Worm (Caenorhabditis elegans): ENCODE results near the gene F19H6.4.

The F19H6.4 gene

ce11 chrX:12337846-12338490, 27.5 kb upstream of the F19H6.4 start, which contains the start of gene srd-44:
TSS of gene srd-44 (plus strand) at chrX:12338440.
- TF ChIP-seq mab-5 (tag; optimal IDR thresholded peaks at IDR 0.05) (no peak), ztf-11 (tag; optimal IDR thresholded peaks at IDR 0.05) (no peak), aly-2 (tag; optimal IDR thresholded peaks at IDR 0.05) (no peak), sma-3 (GFP tag; optimal IDR thresholded peaks at IDR 0.05) (peak; percentile 17), crh-2 (tag; optimal IDR thresholded peaks at IDR 0.05) (peak; percentile 21), fos-1 (tag; optimal IDR thresholded peaks at IDR 0.05) (peak; percentile 25), elt-1 (tag; optimal IDR thresholded peaks at IDR 0.05) (no peak), F13H6.1 (tag; optimal IDR thresholded peaks at IDR 0.05) (no peak), nhr-21 (tag; optimal IDR thresholded peaks at IDR 0.05) (peak; percentile 18)

ce11 chrX:12341338-12341737, 24.1 kb upstream of the F19H6.4 start, which contains the start of gene zig-2:
TSS of gene zig-2 (minus strand) at chrX:12341438.
- TF ChIP-seq egl-27 (tag; optimal IDR thresholded peaks at IDR 0.05), result no peak
- TF ChIP-seq unc-55 (GFP tag; optimal IDR thresholded peaks at IDR 0.05), result no peak
- no peak for TF ChIP-seq crh-2 (tag; optimal IDR thresholded peaks at IDR 0.05)
- TF ChIP-seq elt-1 (tag; optimal IDR thresholded peaks at IDR 0.05), result no peak
- no peak for TF ChIP-seq aly-2 (tag; optimal IDR thresholded peaks at IDR 0.05)

ce11 chrX:12343279-12343678, 22.2 kb upstream of the F19H6.4 start, which contains the start of the genes nspc-9 and nspc-10:
TSS of gene nspc-9 (minus strand) at chrX:12343379.
TSS of gene nspc-10 (plus strand) at chrX:12343609.
- TF ChIP-seq elt-1 (tag; optimal IDR thresholded peaks at IDR 0.05), result no peak
- no peak for TF ChIP-seq fos-1 (tag; optimal IDR thresholded peaks at IDR 0.05)
- TF ChIP-seq zag-1 (tag; optimal IDR thresholded peaks at IDR 0.05), result no peak
- TF ChIP-seq elt-3 (tag; optimal IDR thresholded peaks at IDR 0.05), result no peak
- TF ChIP-seq ztf-11 (tag; optimal IDR thresholded peaks at IDR 0.05), result no peak
- no peak for TF ChIP-seq nhr-25 (tag; optimal IDR thresholded peaks at IDR 0.05)
- no peak for TF ChIP-seq nhr-12 (tag; optimal IDR thresholded peaks at IDR 0.05)
- TF ChIP-seq ztf-1 (GFP tag; conservative IDR thresholded peaks at IDR 0.05), result no peak
- no peak for TF ChIP-seq F13H6.1 (tag; optimal IDR thresholded peaks at IDR 0.05)
- TF ChIP-seq dmd-4 (tag; optimal IDR thresholded peaks at IDR 0.05), result no peak

- TF ChIP-seq elt-3 (tag; optimal IDR thresholded peaks at IDR 0.05) (no peak), ztf-4 (tag; optimal IDR thresholded peaks at IDR 0.05) (no peak), sma-9 (GFP tag; optimal IDR thresholded peaks at IDR 0.05) (no peak), sma-9 (tag; optimal IDR thresholded peaks at IDR 0.05) (no peak), blmp-1 (tag; optimal IDR thresholded peaks at IDR 0.05; ENCODE audit: insufficient read depth) (no peak), ama-1 (optimal IDR thresholded peaks at IDR 0.05) (no peak), nhr-11 (tag; optimal IDR thresholded peaks at IDR 0.05) (no peak), unc-62 (GFP tag; optimal IDR thresholded peaks at IDR 0.05) (no peak), skn-1 (tag; optimal IDR thresholded peaks at IDR 0.05) (no peak), nhr-6 (tag; optimal IDR thresholded peaks at IDR 0.05) (no peak), fos-1 (tag; optimal IDR thresholded peaks at IDR 0.05) (no peak), nhr-129 (tag; optimal IDR thresholded peaks at IDR 0.05) (no peak)
Measured at ce11 chrX:12346729-12347128, 18.8 kb upstream of the F19H6.4 start, which contains the start of gene F42F12.11. TSS of gene F42F12.11 (plus strand) at chrX:12347029.

ce11 chrX:12347822-12348221, 17.7 kb upstream of the F19H6.4 start:
- peak; percentile 61 for TF ChIP-seq nhr-129 (tag; optimal IDR thresholded peaks at IDR 0.05)
- TF ChIP-seq F13H6.1 (tag; optimal IDR thresholded peaks at IDR 0.05), result no peak
- no peak for TF ChIP-seq elt-1 (tag; optimal IDR thresholded peaks at IDR 0.05)
- no peak for TF ChIP-seq ztf-1 (GFP tag; conservative IDR thresholded peaks at IDR 0.05)
- TF ChIP-seq lin-11 (tag; optimal IDR thresholded peaks at IDR 0.05), result no peak
- TF ChIP-seq dmd-4 (tag; optimal IDR thresholded peaks at IDR 0.05), result no peak
- TF ChIP-seq peb-1 (tag; optimal IDR thresholded peaks at IDR 0.05), result no peak
- TF ChIP-seq sma-9 (GFP tag; optimal IDR thresholded peaks at IDR 0.05), result peak; percentile 55
- no peak for TF ChIP-seq sma-9 (tag; optimal IDR thresholded peaks at IDR 0.05)
- no peak for TF ChIP-seq lin-13 (GFP tag; optimal IDR thresholded peaks at IDR 0.05)
- TF ChIP-seq lsy-2 (tag; optimal IDR thresholded peaks at IDR 0.05), result no peak
- TF ChIP-seq nhr-6 (tag; optimal IDR thresholded peaks at IDR 0.05), result no peak
- no peak for TF ChIP-seq nhr-23 (tag; optimal IDR thresholded peaks at IDR 0.05)
- no peak for TF ChIP-seq alr-1 (tag; optimal IDR thresholded peaks at IDR 0.05)
- no peak for TF ChIP-seq nhr-237 (tag; optimal IDR thresholded peaks at IDR 0.05)
- TF ChIP-seq ama-1 (optimal IDR thresholded peaks at IDR 0.05), result no peak
- no peak for TF ChIP-seq nhr-12 (tag; optimal IDR thresholded peaks at IDR 0.05)
- TF ChIP-seq elt-3 (tag; optimal IDR thresholded peaks at IDR 0.05), result no peak
- no peak for TF ChIP-seq lin-39 (tag; optimal IDR thresholded peaks at IDR 0.05)
- no peak for TF ChIP-seq ceh-16 (tag; optimal IDR thresholded peaks at IDR 0.05)
- TF ChIP-seq ZK546.5 (tag; optimal IDR thresholded peaks at IDR 0.05), result no peak
- no peak for TF ChIP-seq zag-1 (tag; optimal IDR thresholded peaks at IDR 0.05)
- TF ChIP-seq unc-39 (tag; optimal IDR thresholded peaks at IDR 0.05), result no peak
- no peak for TF ChIP-seq R02D3.7 (tag; optimal IDR thresholded peaks at IDR 0.05)
- TF ChIP-seq mbf-1 (tag; optimal IDR thresholded peaks at IDR 0.05), result no peak
- TF ChIP-seq nhr-25 (tag; optimal IDR thresholded peaks at IDR 0.05), result no peak
- no peak for TF ChIP-seq snpc-4 (tag; optimal IDR thresholded peaks at IDR 0.05)
- peak; percentile 31 for TF ChIP-seq nhr-21 (tag; optimal IDR thresholded peaks at IDR 0.05)
- no peak for TF ChIP-seq ceh-82 (tag; optimal IDR thresholded peaks at IDR 0.05)
- TF ChIP-seq aly-2 (tag; optimal IDR thresholded peaks at IDR 0.05), result no peak
- no peak for TF ChIP-seq nhr-11 (tag; optimal IDR thresholded peaks at IDR 0.05)
- no peak for TF ChIP-seq skn-1 (tag; optimal IDR thresholded peaks at IDR 0.05)
- TF ChIP-seq sem-4 (tag; optimal IDR thresholded peaks at IDR 0.05), result no peak
